Worm (Caenorhabditis elegans) whole organism, young adult: ENCODE data around the gene eng-1.

Experiments used
- C06A6.2 ChIP-seq: fragments of 200-800 bp; sonication (Bioruptor generic); conservative IDR thresholded peaks from 2 replicates; pipeline ENCODE4 v1.3.6; 2022; ENCODE audit warnings: missing genetic modification characterization, missing compliant biosample characterization
- F10E7.11 ChIP-seq: sonication (generic microtip); optimal IDR thresholded peaks from 2 replicates; lab custom pipeline; 2017; ENCODE audit warnings: mild to moderate bottlenecking, missing genetic modification characterization, moderate library complexity, missing compliant biosample characterization
- F37B4.10 ChIP-seq: fragments of 200-800 bp; sonication (Bioruptor generic); IDR thresholded peaks from 2 replicates; pipeline ENCODE4 v1.3.6; 2022; ENCODE audit warnings: missing genetic modification characterization, missing compliant biosample characterization
- F52B5.7 ChIP-seq: sonication (generic microtip); optimal IDR thresholded peaks from 2 replicates; lab custom pipeline; 2016; ENCODE audit warnings: mild to moderate bottlenecking, missing genetic modification characterization, missing compliant biosample characterization
- F55B11.4 ChIP-seq: sonication (generic microtip); optimal IDR thresholded peaks from 2 replicates; lab custom pipeline; 2016; ENCODE audit warnings: missing compliant biosample characterization, missing genetic modification characterization, borderline replicate concordance; ENCODE audit not compliant: insufficient read depth
- K11D2.4 ChIP-seq: fragments of 200-800 bp; sonication (Bioruptor generic); IDR thresholded peaks from 2 replicates; pipeline ENCODE4 v1.3.6; 2022; ENCODE audit warnings: missing genetic modification reagents, missing genetic modification characterization, missing compliant biosample characterization
- K12H6.12 ChIP-seq: fragments of 200-800 bp; sonication (Bioruptor generic); optimal IDR thresholded peaks from 2 replicates; lab custom pipeline; 2018; ENCODE audit warnings: mild to moderate bottlenecking, missing genetic modification characterization, missing compliant biosample characterization
- T07F8.4 ChIP-seq: sonication (generic microtip); optimal IDR thresholded peaks from 2 replicates; lab custom pipeline; 2016; ENCODE audit warnings: mild to moderate bottlenecking, missing genetic modification characterization, moderate library complexity, missing compliant biosample characterization
- Y53F4B.3 ChIP-seq: fragments of 200-800 bp; sonication (Bioruptor generic); IDR thresholded peaks from 2 replicates; pipeline ENCODE4 v1.3.6; 2022; ENCODE audit warnings: missing genetic modification reagents, missing genetic modification characterization, missing compliant biosample characterization
- Y56A3A.18 ChIP-seq: fragments of 200-800 bp; sonication (Bioruptor generic); IDR thresholded peaks from 2 replicates; pipeline ENCODE4 v1.3.6; 2022; ENCODE audit warnings: missing genetic modification reagents, missing genetic modification characterization, missing compliant biosample characterization
- Y67H2A.10 ChIP-seq: fragments of 200-800 bp; sonication (Bioruptor generic); conservative IDR thresholded peaks from 2 replicates; pipeline ENCODE4 v1.3.6; 2022; ENCODE audit warnings: missing genetic modification reagents, missing genetic modification characterization, missing compliant biosample characterization
- Y95B8A.8 ChIP-seq: fragments of 200-800 bp; sonication (Bioruptor generic); IDR thresholded peaks from 2 replicates; pipeline ENCODE4 v1.3.6; 2022; ENCODE audit warnings: missing genetic modification reagents, missing genetic modification characterization, missing compliant biosample characterization
- ZK185.1 ChIP-seq: sonication (generic microtip); optimal IDR thresholded peaks from 2 replicates; lab custom pipeline; 2016; ENCODE audit warnings: mild to moderate bottlenecking, missing genetic modification characterization, missing compliant biosample characterization; ENCODE audit not compliant: poor library complexity, severe bottlenecking
- ama-1 ChIP-seq, 3 experiments: fragments of 150-350 bp in 1 of 3; sonication (generic microtip) in 2 of 3; optimal IDR thresholded peaks; 2 replicates each; lab custom pipeline; 2014 to 2018; ENCODE audit warnings: missing biosample characterization in 2 of 3, missing genetic modification characterization in 2 of 3, missing genetic modification reagents in 2 of 3
- athp-1 ChIP-seq: sonication (generic microtip); optimal IDR thresholded peaks from 2 replicates; lab custom pipeline; 2017; ENCODE audit warnings: mild to moderate bottlenecking, missing genetic modification characterization, missing compliant biosample characterization
- attf-3 ChIP-seq: fragments of 200-800 bp; sonication (Bioruptor generic); conservative IDR thresholded peaks from 2 replicates; pipeline ENCODE4 v1.3.6; 2022; ENCODE audit warnings: missing genetic modification reagents, missing genetic modification characterization, missing compliant biosample characterization
- attf-6 ChIP-seq: fragments of 200-800 bp; sonication (Bioruptor generic); IDR thresholded peaks from 2 replicates; pipeline ENCODE4 v1.3.6; 2022; ENCODE audit warnings: missing genetic modification reagents, missing genetic modification characterization, missing compliant biosample characterization
- bed-1 ChIP-seq: fragments of 200-800 bp; sonication (Bioruptor generic); IDR thresholded peaks from 2 replicates; pipeline ENCODE4 v1.3.6; 2022; ENCODE audit warnings: missing genetic modification reagents, missing genetic modification characterization, missing compliant biosample characterization
- ceh-27 ChIP-seq: fragments of 200-800 bp; sonication (Bioruptor generic); optimal IDR thresholded peaks from 2 replicates; lab custom pipeline; 2018; ENCODE audit warnings: mild to moderate bottlenecking, missing genetic modification characterization, moderate library complexity, missing compliant biosample characterization
- chd-7 ChIP-seq: sonication (generic microtip); optimal IDR thresholded peaks from 2 replicates; lab custom pipeline; 2016; ENCODE audit warnings: mild to moderate bottlenecking, missing genetic modification characterization, moderate library complexity, missing compliant biosample characterization
- egl-44 ChIP-seq: fragments of 200-800 bp; sonication (Bioruptor generic); IDR thresholded peaks from 2 replicates; pipeline ENCODE4 v1.3.6; 2022; ENCODE audit warnings: missing genetic modification reagents, missing genetic modification characterization, missing compliant biosample characterization
- egrh-3 ChIP-seq: fragments of 200-800 bp; sonication (Bioruptor generic); IDR thresholded peaks from 2 replicates; pipeline ENCODE4 v1.3.6; 2022; ENCODE audit warnings: missing genetic modification reagents, missing genetic modification characterization, missing compliant biosample characterization
- ekl-4 ChIP-seq: fragments of 200-800 bp; sonication (Bioruptor generic); IDR thresholded peaks from 2 replicates; pipeline ENCODE4 v1.3.6; 2022; ENCODE audit warnings: missing genetic modification reagents, missing genetic modification characterization, missing compliant biosample characterization
- hlh-12 ChIP-seq: sonication (generic microtip); optimal IDR thresholded peaks from 2 replicates; lab custom pipeline; 2016; ENCODE audit warnings: missing genetic modification characterization, missing compliant biosample characterization
- hmg-20 ChIP-seq: fragments of 200-800 bp; sonication (Bioruptor generic); IDR thresholded peaks from 2 replicates; pipeline ENCODE4 v1.3.6; 2022; ENCODE audit warnings: missing genetic modification reagents, missing genetic modification characterization, missing compliant biosample characterization
- hrde-1 ChIP-seq: sonication (generic microtip); optimal IDR thresholded peaks from 2 replicates; lab custom pipeline; 2016; ENCODE audit warnings: missing genetic modification characterization, mild to moderate bottlenecking, missing compliant biosample characterization, moderate library complexity, missing genotype, missing genetic modification reagents, borderline replicate concordance
- lag-1 ChIP-seq: fragments of 200-800 bp; sonication (Bioruptor generic); IDR thresholded peaks from 2 replicates; pipeline ENCODE4 v1.3.6; 2022; ENCODE audit warnings: missing genetic modification reagents, missing genetic modification characterization, missing compliant biosample characterization
- let-526 ChIP-seq: fragments of 200-800 bp; sonication (Bioruptor generic); IDR thresholded peaks from 2 replicates; pipeline ENCODE4 v1.3.6; 2022; ENCODE audit warnings: missing genetic modification reagents, missing genetic modification characterization, missing compliant biosample characterization
- lin-35 ChIP-seq, 3 experiments: fragments of 150-350 bp in 2 of 3; sonication (generic microtip) in 1 of 3; optimal IDR thresholded peaks; 2 replicates each; lab custom pipeline; 2014 to 2018; ENCODE audit warnings: missing biosample characterization in 3 of 3, missing genetic modification characterization in 3 of 3, missing genetic modification reagents in 3 of 3
- lir-1 ChIP-seq: fragments of 200-800 bp; sonication (Bioruptor generic); conservative IDR thresholded peaks from 2 replicates; pipeline ENCODE4 v1.3.6; 2022; ENCODE audit warnings: missing genetic modification reagents, missing genetic modification characterization, missing compliant biosample characterization
- madf-10 ChIP-seq: sonication (generic microtip); optimal IDR thresholded peaks from 2 replicates; lab custom pipeline; 2016; ENCODE audit warnings: mild to moderate bottlenecking, missing genetic modification characterization, missing compliant biosample characterization
- madf-3 ChIP-seq: fragments of 200-800 bp; sonication (Bioruptor generic); IDR thresholded peaks from 2 replicates; pipeline ENCODE4 v1.3.6; 2022; ENCODE audit warnings: missing genetic modification reagents, missing genetic modification characterization, missing compliant biosample characterization
- madf-6 ChIP-seq: fragments of 200-800 bp; sonication (Bioruptor generic); IDR thresholded peaks from 2 replicates; pipeline ENCODE4 v1.3.6; 2022; ENCODE audit warnings: missing genetic modification reagents, missing genetic modification characterization, missing compliant biosample characterization
- madf-8 ChIP-seq: fragments of 200-800 bp; sonication (Bioruptor generic); conservative IDR thresholded peaks from 2 replicates; pipeline ENCODE4 v1.3.6; 2022; ENCODE audit warnings: missing genetic modification reagents, missing genetic modification characterization, missing compliant biosample characterization
- mcd-1 ChIP-seq: fragments of 200-800 bp; sonication (Bioruptor generic); IDR thresholded peaks from 2 replicates; pipeline ENCODE4 v1.3.6; 2022; ENCODE audit warnings: missing genetic modification reagents, missing genetic modification characterization, missing compliant biosample characterization
- mes-4 ChIP-seq: sonication (generic microtip); optimal IDR thresholded peaks from 2 replicates; lab custom pipeline; 2016; ENCODE audit warnings: missing genotype, missing genetic modification characterization, missing compliant biosample characterization
- nhr-120 ChIP-seq: fragments of 200-800 bp; sonication (Bioruptor generic); IDR thresholded peaks from 2 replicates; pipeline ENCODE4 v1.3.6; 2022; ENCODE audit warnings: missing genetic modification characterization, missing compliant biosample characterization
- nhr-27 ChIP-seq: fragments of 200-800 bp; sonication (Bioruptor generic); optimal IDR thresholded peaks from 2 replicates; lab custom pipeline; 2018; ENCODE audit warnings: mild to moderate bottlenecking, missing genetic modification characterization, moderate library complexity, missing compliant biosample characterization
- sea-2 ChIP-seq: fragments of 200-800 bp; sonication (Bioruptor generic); IDR thresholded peaks from 2 replicates; pipeline ENCODE4 v1.3.6; 2022; ENCODE audit warnings: missing genetic modification characterization, missing compliant biosample characterization
- snpc-1.3 ChIP-seq: sonication (generic microtip); optimal IDR thresholded peaks from 2 replicates; lab custom pipeline; 2017; ENCODE audit warnings: missing genetic modification characterization, mild to moderate bottlenecking, missing compliant biosample characterization, antibody characterized with exemption, moderate library complexity, missing genotype, missing genetic modification reagents; ENCODE audit not compliant: insufficient read depth
- somi-1 ChIP-seq: fragments of 200-800 bp; sonication (Bioruptor generic); optimal IDR thresholded peaks from 2 replicates; lab custom pipeline; 2018; ENCODE audit warnings: mild to moderate bottlenecking, missing genetic modification characterization, missing compliant biosample characterization
- sptf-2 ChIP-seq: fragments of 200-800 bp; sonication (Bioruptor generic); optimal IDR thresholded peaks from 2 replicates; lab custom pipeline; 2018; ENCODE audit warnings: mild to moderate bottlenecking, missing genetic modification characterization, missing compliant biosample characterization
- ztf-28 ChIP-seq: fragments of 200-800 bp; sonication (Bioruptor generic); IDR thresholded peaks from 2 replicates; pipeline ENCODE4 v1.3.6; 2022; ENCODE audit warnings: missing genetic modification reagents, missing genetic modification characterization, missing compliant biosample characterization
- ztf-6 ChIP-seq: fragments of 200-800 bp; sonication (Bioruptor generic); IDR thresholded peaks from 2 replicates; pipeline ENCODE4 v1.3.6; 2022; ENCODE audit warnings: missing genetic modification reagents, missing genetic modification characterization, missing compliant biosample characterization

The eng-1 gene

ce11 chrIII:5884007-5884406 is 15.7 kb upstream of the eng-1 start, which contains the start of gene C28H8.5:
TSS of gene C28H8.5 (plus strand) at chrIII:5884307.
- TF ChIP-seq attf-6 = no peak
- TF ChIP-seq Y53F4B.3 (GFP tag; lab: Robert Waterston, UW) = no peak
- TF ChIP-seq mes-4 (tag; lab: Kevin White, UChicago) = no peak
- no peak for TF ChIP-seq F10E7.11
- TF ChIP-seq bed-1 (GFP tag; lab: Robert Waterston, UW) = no peak
- TF ChIP-seq K11D2.4 = no peak
- TF ChIP-seq egrh-3 (GFP tag; lab: Robert Waterston, UW) = no peak
- no peak for TF ChIP-seq nhr-120 (GFP tag; lab: Robert Waterston, UW)
- no peak for TF ChIP-seq sea-2
- no peak for TF ChIP-seq madf-10
- no peak for TF ChIP-seq lir-1
- no peak for TF ChIP-seq athp-1 (tag; lab: Kevin White, UChicago)
- TF ChIP-seq somi-1 (GFP tag; lab: Kevin White, UChicago) = no peak
- TF ChIP-seq ceh-27 (GFP tag; lab: Kevin White, UChicago) = no peak
- TF ChIP-seq nhr-27 (tag; lab: Kevin White, UChicago) = no peak
- no peak for TF ChIP-seq chd-7

ce11 chrIII:5883517-5883916 is 15.2 kb upstream of the eng-1 start:
- no peak for TF ChIP-seq athp-1 (tag; lab: Kevin White, UChicago)
- TF ChIP-seq ztf-28 (GFP tag; lab: Robert Waterston, UW) = no peak
- no peak for TF ChIP-seq egl-44 (GFP tag; lab: Robert Waterston, UW)
- no peak for TF ChIP-seq T07F8.4 (tag; lab: Kevin White, UChicago)
- no peak for TF ChIP-seq Y67H2A.10
- TF ChIP-seq let-526 = no peak

- no peak for TF ChIP-seq Y56A3A.18 (GFP tag; lab: Robert Waterston, UW)
- TF ChIP-seq madf-10 = no peak
- TF ChIP-seq hmg-20 (GFP tag; lab: Robert Waterston, UW) = no peak
- no peak for TF ChIP-seq chd-7
- TF ChIP-seq nhr-27 (tag; lab: Kevin White, UChicago) = no peak
- TF ChIP-seq ama-1 (optimal IDR thresholded peaks at IDR 0.05; lab: Kevin White, UChicago) = no peak
- no peak for TF ChIP-seq ama-1 (GFP tag; optimal IDR thresholded peaks at IDR 0.05; lab: Kevin White, UChicago)
- TF ChIP-seq madf-6 (GFP tag; lab: Robert Waterston, UW) = no peak
- no peak for TF ChIP-seq ztf-6 (GFP tag; lab: Robert Waterston, UW)
- TF ChIP-seq ZK185.1 (tag; lab: Kevin White, UChicago) = no peak
- no peak for TF ChIP-seq K11D2.4
- no peak for TF ChIP-seq C06A6.2 (GFP tag; lab: Robert Waterston, UW)
- TF ChIP-seq F37B4.10 (GFP tag; lab: Robert Waterston, UW) = no peak
- TF ChIP-seq Y95B8A.8 (GFP tag; lab: Robert Waterston, UW) = no peak
- TF ChIP-seq lir-1 = no peak
- no peak for TF ChIP-seq lin-35 (GFP tag; optimal IDR thresholded peaks at IDR 0.05; lab: Kevin White, UChicago)
- TF ChIP-seq K12H6.12 = no peak
- TF ChIP-seq sptf-2 (GFP tag; lab: Kevin White, UChicago) = no peak
- TF ChIP-seq, all 124 proteins: peak for 0
Measured at ce11 chrIII:5882823-5883222, 14.5 kb upstream of the eng-1 start, which contains the start of gene F01F1.14. TSS of gene F01F1.14 (minus strand) at chrIII:5882923.

- TF ChIP-seq snpc-1.3 (tag; lab: Kevin White, UChicago) (no peak), madf-3 (GFP tag; lab: Robert Waterston, UW) (0 out of 2 replicates have a peak, but pooled peaks have one; percentile 55), hrde-1 (tag; lab: Kevin White, UChicago) (peak; percentile 30), F52B5.7 (tag; lab: Kevin White, UChicago) (peak; percentile 14), madf-6 (GFP tag; lab: Robert Waterston, UW) (peak; percentile 57; the same call in 1 of the 2 replicates), mcd-1 (GFP tag; lab: Robert Waterston, UW) (no peak), ekl-4 (GFP tag; lab: Robert Waterston, UW) (0 out of 2 replicates have a peak, but pooled peaks have one; percentile 28), hmg-20 (GFP tag; lab: Robert Waterston, UW) (no peak), F55B11.4 (tag; lab: Kevin White, UChicago) (no peak), lag-1 (GFP tag; lab: Robert Waterston, UW) (no peak), hlh-12 (no peak), athp-1 (tag; lab: Kevin White, UChicago) (peak; percentile 39), attf-3 (GFP tag; lab: Robert Waterston, UW) (no peak), madf-8 (no peak)
Measured at ce11 chrIII:5882284-5882683, 14.0 kb upstream of the eng-1 start.
